Fruit fly (Drosophila melanogaster) whole organism, embryonic: Measurements from ENCODE around the gene Cerk.
A peak's percentile ranks its signal among the peaks of the same experiment; 100 is the strongest.

Experiments
- Adf1 ChIP-seq: fragments of 200-800 bp; sonication (Bioruptor generic); IDR thresholded peaks from 2 replicates; pipeline ENCODE4 v1.3.6; 2022; ENCODE audit warnings: missing biosample characterization, missing genetic modification characterization
- BEAF-32 ChIP-seq: fragments of 200-800 bp; sonication (Bioruptor generic); optimal IDR thresholded peaks from 3 replicates; lab custom pipeline; 2017; ENCODE audit warnings: missing biosample characterization, missing genetic modification characterization, mild to moderate bottlenecking, moderate library complexity, missing genetic modification reagents
- CG10462 ChIP-seq: fragments of 200-800 bp; sonication (Bioruptor generic); optimal IDR thresholded peaks from 2 replicates; lab custom pipeline; 2016; ENCODE audit warnings: missing biosample characterization, missing genetic modification characterization
- CG11504 ChIP-seq: fragments of 200-800 bp; sonication (Bioruptor generic); optimal IDR thresholded peaks from 3 replicates; lab custom pipeline; 2019; ENCODE audit warnings: missing biosample characterization, mild to moderate bottlenecking, missing genetic modification characterization, moderate library complexity
- CG12659 ChIP-seq: fragments of 200-800 bp; sonication (Bioruptor generic); optimal IDR thresholded peaks from 3 replicates; lab custom pipeline; 2017; ENCODE audit warnings: mild to moderate bottlenecking, missing biosample characterization, missing genetic modification reagents, missing genetic modification characterization
- CG13424 ChIP-seq: fragments of 200-800 bp; sonication (Bioruptor generic); optimal IDR thresholded peaks from 2 replicates; lab custom pipeline; 2019; ENCODE audit warnings: missing biosample characterization, mild to moderate bottlenecking, missing genetic modification characterization, moderate library complexity
- CG15601 ChIP-seq: fragments of 200-800 bp; sonication (Bioruptor generic); optimal IDR thresholded peaks from 3 replicates; lab custom pipeline; 2019; ENCODE audit warnings: missing biosample characterization, mild to moderate bottlenecking, missing genetic modification characterization, moderate library complexity
- CG17829 ChIP-seq: fragments of 200-800 bp; optimal IDR thresholded peaks from 2 replicates; lab custom pipeline; 2019; ENCODE audit warnings: missing biosample characterization, mild to moderate bottlenecking, missing genetic modification characterization, moderate library complexity
- CG2116 ChIP-seq: fragments of 200-800 bp; sonication (Bioruptor generic); optimal IDR thresholded peaks from 3 replicates; lab custom pipeline; 2018; ENCODE audit warnings: missing biosample characterization, mild to moderate bottlenecking, missing genetic modification characterization
- CG30403 ChIP-seq: fragments of 200-800 bp; sonication (Bioruptor generic); optimal IDR thresholded peaks from 3 replicates; lab custom pipeline; 2016; ENCODE audit warnings: missing biosample characterization, missing genetic modification characterization
- CG31365 ChIP-seq: fragments of 200-800 bp; sonication (Bioruptor generic); optimal IDR thresholded peaks from 2 replicates; lab custom pipeline; 2018; ENCODE audit warnings: missing biosample characterization, mild to moderate bottlenecking, missing genetic modification characterization
- CG32767 ChIP-seq: fragments of 200-800 bp; sonication (Bioruptor generic); IDR thresholded peaks from 2 replicates; pipeline ENCODE4 v1.3.6; 2022; ENCODE audit warnings: missing biosample characterization, missing genetic modification characterization
- CG4282 ChIP-seq: fragments of 200-800 bp; sonication (Bioruptor generic); optimal IDR thresholded peaks from 2 replicates; lab custom pipeline; 2016; ENCODE audit warnings: missing biosample characterization, missing genetic modification characterization
- CG4360 ChIP-seq: fragments of 200-800 bp; sonication (Bioruptor generic); IDR thresholded peaks from 2 replicates; pipeline ENCODE4 v1.3.6; 2022; ENCODE audit warnings: missing biosample characterization, missing genetic modification characterization
- CG43689 ChIP-seq: fragments of 200-800 bp; sonication (Bioruptor generic); IDR thresholded peaks from 2 replicates; pipeline ENCODE4 v1.3.6; 2022; ENCODE audit warnings: missing biosample characterization, missing genetic modification characterization
- CG4820 ChIP-seq: fragments of 200-800 bp; sonication (Bioruptor generic); optimal IDR thresholded peaks from 3 replicates; lab custom pipeline; 2016; ENCODE audit warnings: missing biosample characterization, missing genetic modification characterization
- CG6689 ChIP-seq: fragments of 200-800 bp; sonication (Bioruptor generic); IDR thresholded peaks from 2 replicates; pipeline ENCODE4 v1.3.6; 2022; ENCODE audit warnings: missing biosample characterization, missing genetic modification characterization
- CG7839 ChIP-seq: fragments of 200-800 bp; sonication (Bioruptor generic); optimal IDR thresholded peaks from 3 replicates; lab custom pipeline; 2018; ENCODE audit warnings: missing biosample characterization, mild to moderate bottlenecking, missing genetic modification characterization, moderate library complexity
- CG7987 ChIP-seq: fragments of 200-800 bp; sonication (Bioruptor generic); optimal IDR thresholded peaks from 2 replicates; lab custom pipeline; 2018; ENCODE audit warnings: missing biosample characterization, mild to moderate bottlenecking, missing genetic modification characterization, moderate library complexity
- Dip3 ChIP-seq: fragments of 200-800 bp; sonication (Bioruptor generic); optimal IDR thresholded peaks from 3 replicates; lab custom pipeline; 2016; ENCODE audit warnings: missing biosample characterization, missing genetic modification characterization
- Hr39 ChIP-seq: fragments of >200 bp; optimal IDR thresholded peaks from 2 replicates; lab custom pipeline; 2017
- Hsf ChIP-seq: fragments of 200-800 bp; sonication (Bioruptor generic); optimal IDR thresholded peaks from 3 replicates; lab custom pipeline; 2016; ENCODE audit warnings: missing biosample characterization, missing genetic modification characterization
- MBD-R2 ChIP-seq: fragments of 200-800 bp; sonication (Bioruptor generic); IDR thresholded peaks from 2 replicates; pipeline ENCODE4 v1.3.6; 2022; ENCODE audit warnings: missing biosample characterization, missing genetic modification characterization
- NFAT ChIP-seq: fragments of 200-800 bp; sonication (Bioruptor generic); IDR thresholded peaks from 2 replicates; pipeline ENCODE4 v1.3.6; 2022; ENCODE audit warnings: missing biosample characterization, missing genetic modification characterization
- Nf-YA ChIP-seq: fragments of 200-800 bp; sonication (Bioruptor generic); IDR thresholded peaks from 2 replicates; pipeline ENCODE4 v1.3.6; 2022; ENCODE audit warnings: missing biosample characterization, missing genetic modification characterization
- Nf-YC ChIP-seq: fragments of 200-800 bp; optimal IDR thresholded peaks from 3 replicates; lab custom pipeline; 2019; ENCODE audit warnings: missing biosample characterization, mild to moderate bottlenecking, missing genetic modification characterization, moderate library complexity
- Sry-β ChIP-seq: fragments of 200-800 bp; sonication (Bioruptor generic); optimal IDR thresholded peaks from 2 replicates; lab custom pipeline; 2018; ENCODE audit warnings: missing biosample characterization, mild to moderate bottlenecking, missing genetic modification characterization, moderate library complexity
- TFAM ChIP-seq: fragments of 200-800 bp; sonication (Bioruptor generic); optimal IDR thresholded peaks from 2 replicates; lab custom pipeline; 2017; ENCODE audit warnings: missing biosample characterization, missing genetic modification characterization, inconsistent platforms
- Trl ChIP-seq, 3 experiments: fragments of >200 bp in 2 of 3; fragments of 200-800 bp in 1 of 3; sonication (Bioruptor generic) in 1 of 3; optimal IDR thresholded peaks; 2 replicates in 1 of 3; 3 replicates in 2 of 3; lab custom pipeline; 2016 to 2017; ENCODE audit warnings: missing biosample characterization in 1 of 3, missing genetic modification characterization in 1 of 3
- caup ChIP-seq: fragments of 200-800 bp; sonication (Bioruptor generic); optimal IDR thresholded peaks from 3 replicates; lab custom pipeline; 2017; ENCODE audit warnings: missing biosample characterization, mild to moderate bottlenecking, missing genetic modification characterization, moderate library complexity; ENCODE audit not compliant: severe bottlenecking
- chm ChIP-seq: fragments of 200-800 bp; sonication (Bioruptor generic); IDR thresholded peaks from 2 replicates; pipeline ENCODE4 v1.3.6; 2022; ENCODE audit warnings: missing biosample characterization, missing genetic modification characterization
- ems ChIP-seq: fragments of 200-800 bp; sonication (Bioruptor generic); optimal IDR thresholded peaks from 3 replicates; lab custom pipeline; 2016; ENCODE audit warnings: missing biosample characterization, missing genetic modification characterization
- esg ChIP-seq: fragments of 200-800 bp; sonication (Bioruptor generic); conservative IDR thresholded peaks from 2 replicates; pipeline ENCODE4 v1.3.6; 2022; ENCODE audit warnings: missing biosample characterization, missing genetic modification characterization
- fru ChIP-seq: fragments of >200 bp; optimal IDR thresholded peaks from 2 replicates; lab custom pipeline; 2017
- gce ChIP-seq: fragments of 200-800 bp; sonication (Bioruptor generic); IDR thresholded peaks from 3 replicates; pipeline ENCODE4 v1.3.6; 2022; ENCODE audit warnings: missing biosample characterization, missing genetic modification characterization
- gfzf ChIP-seq: fragments of 200-800 bp; sonication (Bioruptor generic); optimal IDR thresholded peaks from 2 replicates; lab custom pipeline; 2016; ENCODE audit warnings: missing biosample characterization, mild to moderate bottlenecking, missing genetic modification characterization, moderate library complexity
- jumu ChIP-seq: fragments of 200-800 bp; sonication (Bioruptor generic); optimal IDR thresholded peaks from 3 replicates; lab custom pipeline; 2016; ENCODE audit warnings: missing biosample characterization, missing genetic modification characterization
- mirr ChIP-seq: fragments of 200-800 bp; sonication (Bioruptor generic); optimal IDR thresholded peaks from 3 replicates; lab custom pipeline; 2018; ENCODE audit warnings: missing biosample characterization, mild to moderate bottlenecking, missing genetic modification characterization
- nerfin-1 ChIP-seq: fragments of 200-800 bp; sonication (Bioruptor generic); optimal IDR thresholded peaks from 3 replicates; lab custom pipeline; 2019; ENCODE audit warnings: missing biosample characterization, mild to moderate bottlenecking, missing genetic modification characterization, moderate library complexity
- nmo ChIP-seq: fragments of 200-800 bp; sonication (Bioruptor generic); optimal IDR thresholded peaks from 2 replicates; lab custom pipeline; 2018; ENCODE audit warnings: missing biosample characterization, mild to moderate bottlenecking, missing genetic modification characterization, moderate library complexity
- p53 ChIP-seq: fragments of 200-800 bp; sonication (Bioruptor generic); optimal IDR thresholded peaks from 2 replicates; lab custom pipeline; 2016; ENCODE audit warnings: missing biosample characterization, missing genetic modification characterization
- run ChIP-seq: fragments of 200-800 bp; sonication (Bioruptor generic); optimal IDR thresholded peaks from 3 replicates; lab custom pipeline; 2018; ENCODE audit warnings: missing biosample characterization, mild to moderate bottlenecking, missing genetic modification characterization
- shn ChIP-seq: fragments of 200-800 bp; sonication (Bioruptor generic); optimal IDR thresholded peaks from 3 replicates; lab custom pipeline; 2016; ENCODE audit warnings: missing biosample characterization, missing genetic modification characterization
- slou ChIP-seq: fragments of 200-800 bp; sonication (Bioruptor generic); optimal IDR thresholded peaks from 3 replicates; lab custom pipeline; 2016; ENCODE audit warnings: missing biosample characterization, missing genetic modification characterization
- slp2 ChIP-seq: fragments of 200-800 bp; sonication (Bioruptor generic); optimal IDR thresholded peaks from 2 replicates; lab custom pipeline; 2016; ENCODE audit warnings: missing biosample characterization, missing genetic modification characterization
- ssp ChIP-seq: fragments of 200-800 bp; sonication (Bioruptor generic); IDR thresholded peaks from 2 replicates; pipeline ENCODE4 v1.3.6; 2022; ENCODE audit warnings: missing biosample characterization, missing genetic modification characterization
- sug ChIP-seq: fragments of 200-800 bp; optimal IDR thresholded peaks from 2 replicates; lab custom pipeline; 2019; ENCODE audit warnings: missing biosample characterization, mild to moderate bottlenecking, missing genetic modification characterization, moderate library complexity
- twi ChIP-seq: fragments of 200-800 bp; optimal IDR thresholded peaks from 2 replicates; lab custom pipeline; 2019; ENCODE audit warnings: missing biosample characterization, mild to moderate bottlenecking, missing genetic modification characterization, moderate library complexity
- vnd ChIP-seq: fragments of 200-800 bp; sonication (Bioruptor generic); IDR thresholded peaks from 3 replicates; pipeline ENCODE4 v1.3.6; 2022; ENCODE audit warnings: missing biosample characterization, missing genetic modification characterization; ENCODE audit not compliant: partially characterized antibody
- wek ChIP-seq: fragments of 200-800 bp; sonication (Bioruptor generic); optimal IDR thresholded peaks from 3 replicates; lab custom pipeline; 2018; ENCODE audit warnings: missing biosample characterization, mild to moderate bottlenecking, missing genetic modification characterization, moderate library complexity

Cerk gene

DNA sequence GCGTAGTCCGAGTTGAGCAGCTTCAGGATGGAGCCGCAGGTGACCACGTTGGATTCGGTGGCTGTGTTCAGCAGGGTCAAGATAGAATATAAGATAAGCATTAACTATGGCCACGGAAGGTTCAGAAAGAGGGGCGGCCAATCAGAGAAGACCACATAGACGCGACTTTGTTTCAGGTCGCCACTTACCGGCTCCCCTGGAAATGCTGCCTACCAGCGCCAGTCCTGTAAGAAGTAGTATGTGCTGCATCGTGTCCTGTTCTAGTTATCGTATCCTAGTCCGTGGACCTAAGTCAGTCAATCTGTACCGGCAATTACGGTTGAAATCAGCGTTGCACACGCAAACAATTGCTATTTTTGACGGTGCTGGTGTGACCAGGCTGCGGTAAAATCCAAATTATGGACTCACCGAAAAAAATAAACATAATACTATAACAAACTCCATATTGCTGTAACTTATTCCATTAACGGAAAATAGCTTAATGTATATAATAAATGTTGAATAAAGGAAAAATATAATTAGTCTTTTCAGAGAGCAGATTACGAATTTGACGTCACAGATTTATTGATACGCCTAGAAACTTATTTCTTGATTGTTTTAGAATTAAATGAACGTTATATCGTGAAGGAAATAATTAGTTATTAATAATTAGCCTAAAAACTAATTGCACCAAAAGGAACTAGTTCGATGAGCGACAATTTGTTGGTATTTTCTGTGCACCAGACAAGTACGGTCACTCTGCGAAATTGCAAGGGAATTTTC is 13.6 kb downstream of the Cerk start, which contains the start of the genes CG11999 and CG1161 (continued):
- TF ChIP-seq esg (GFP tag; lab: Robert Waterston, UW) (no peak), CG31365 (tag; lab: Kevin White, UChicago) (no peak), sug (tag; lab: Kevin White, UChicago) (peak; percentile 20), Dip3 (GFP tag; lab: Kevin White, UChicago) (no peak), caup (GFP tag; lab: Kevin White, UChicago) (no peak), slou (no peak), BEAF-32 (GFP tag; lab: Kevin White, UChicago) (peak; percentile 36), ems (GFP tag; lab: Kevin White, UChicago) (no peak), mirr (GFP tag; lab: Kevin White, UChicago) (no peak), CG17829 (tag; lab: Kevin White, UChicago) (peak; percentile 26), CG30403 (GFP tag; lab: Kevin White, UChicago) (peak; percentile 29), Nf-YA (GFP tag; lab: Robert Waterston, UW) (no peak), nerfin-1 (tag; lab: Kevin White, UChicago) (peak; percentile 69), CG6689 (GFP tag; lab: Robert Waterston, UW) (no peak), Hsf (GFP tag; lab: Kevin White, UChicago) (peak; percentile 41), nmo (GFP tag; lab: Kevin White, UChicago) (peak; percentile 55), CG32767 (GFP tag; lab: Robert Waterston, UW) (0 out of 2 replicates have a peak, but pooled peaks have one; percentile 12), CG4282 (GFP tag; lab: Kevin White, UChicago) (no peak), MBD-R2 (GFP tag; lab: Robert Waterston, UW) (peak; percentile 59), CG43689 (GFP tag; lab: Robert Waterston, UW) (no peak), CG7987 (no peak), CG7839 (tag; lab: Kevin White, UChicago) (peak; percentile 11), ssp (no peak), CG12659 (GFP tag; lab: Kevin White, UChicago) (peak; percentile 52), CG4820 (GFP tag; lab: Kevin White, UChicago) (no peak), CG15601 (no peak), CG10462 (no peak), CG2116 (GFP tag; lab: Kevin White, UChicago) (peak; percentile 89), CG13424 (tag; lab: Kevin White, UChicago) (peak; percentile 17), gce (GFP tag; lab: Robert Waterston, UW) (no peak), vnd (GFP tag; lab: Robert Waterston, UW) (no peak), jumu (GFP tag; lab: Kevin White, UChicago) (no peak), slp2 (GFP tag; lab: Kevin White, UChicago) (no peak), p53 (GFP tag; lab: Kevin White, UChicago) (no peak), TFAM (GFP tag; lab: Kevin White, UChicago) (no peak), fru (no peak), run (tag; lab: Kevin White, UChicago) (no peak), shn (GFP tag; lab: Kevin White, UChicago) (no peak), CG11504 (tag; lab: Kevin White, UChicago) (peak; percentile 47), CG4360 (GFP tag; lab: Robert Waterston, UW) (no peak), twi (tag; lab: Kevin White, UChicago) (no peak), chm (GFP tag; lab: Robert Waterston, UW) (no peak), NFAT (no peak), Adf1 (GFP tag; lab: Robert Waterston, UW) (no peak), Trl (optimal IDR thresholded peaks at IDR 0.05; lab: Kevin White, UChicago) (no peak), Trl (GFP tag; optimal IDR thresholded peaks at IDR 0.05; lab: Kevin White, UChicago) (no peak), Hr39 (lab: Kevin White, UChicago) (no peak), wek (GFP tag; lab: Kevin White, UChicago) (no peak), gfzf (GFP tag; lab: Kevin White, UChicago) (peak; percentile 70), Sry-β (GFP tag; lab: Kevin White, UChicago) (no peak), Nf-YC (peak; percentile 94)
